Fruit fly (Drosophila melanogaster) S2 (cell line): Measurements from ENCODE around the gene Der-2.

Source experiments
- CG8478 ChIP-seq: fragments of >200 bp; optimal IDR thresholded peaks from 2 replicates; lab custom pipeline; 2018
- CTCF ChIP-seq, 2 experiments: fragments of >200 bp; optimal IDR thresholded peaks; 2 replicates each; lab custom pipeline; 2018

dm6 chr3R:16507706-16508105, 23.7 kb upstream of the Der-2 start:
- TF ChIP-seq CG8478 (lab: Kevin White, UChicago) = no peak
- no peak for TF ChIP-seq CTCF (optimal IDR thresholded peaks at IDR 0.05; lab: Kevin White, UChicago)
